Fruit fly (Drosophila melanogaster): Measurements from ENCODE around the gene mei-217.

The mei-217 gene

dm6 chrX:17142940-17143534 lies at the start of gene mei-217, which contains the start of gene mei-218 (continued):
- TF ChIP-seq bsh (GFP tag; optimal IDR thresholded peaks at IDR 0.05) (no peak), CG4404 (GFP tag; IDR thresholded peaks at IDR 0.05) (no peak), Oli (tag; optimal IDR thresholded peaks at IDR 0.05) (no peak), knrl (GFP tag; IDR thresholded peaks at IDR 0.05; ENCODE audit: partially characterized antibody) (peak; percentile 71; the same call in 2 of the 3 replicates), CG9727 (GFP tag; optimal IDR thresholded peaks at IDR 0.05) (no peak), CG12219 (GFP tag; optimal IDR thresholded peaks at IDR 0.05) (no peak), CG18011 (GFP tag; optimal IDR thresholded peaks at IDR 0.05) (no peak), bbx (GFP tag; IDR thresholded peaks at IDR 0.05; ENCODE audit: partially characterized antibody) (peak; percentile 71), crp (GFP tag; optimal IDR thresholded peaks at IDR 0.05) (no peak), dan (GFP tag; IDR thresholded peaks at IDR 0.05) (no peak), tin (GFP tag; optimal IDR thresholded peaks at IDR 0.05) (no peak), Ravus (GFP tag; IDR thresholded peaks at IDR 0.05) (no peak), al (GFP tag; IDR thresholded peaks at IDR 0.05) (no peak), ind (GFP tag; optimal IDR thresholded peaks at IDR 0.05) (no peak), Stat92E (GFP tag; optimal IDR thresholded peaks at IDR 0.05) (no peak), CG10321 (GFP tag; IDR thresholded peaks at IDR 0.05) (no peak), dpn (GFP tag; optimal IDR thresholded peaks at IDR 0.05) (no peak), exex (tag; optimal IDR thresholded peaks at IDR 0.05) (no peak), grn (GFP tag; optimal IDR thresholded peaks at IDR 0.05) (no peak), zen (tag; optimal IDR thresholded peaks at IDR 0.05) (peak; percentile 11), CG1529 (GFP tag; optimal IDR thresholded peaks at IDR 0.05) (no peak), br (optimal IDR thresholded peaks at IDR 0.05) (no peak), gsb-n (tag; optimal IDR thresholded peaks at IDR 0.05) (no peak), CG2199 (GFP tag; IDR thresholded peaks at IDR 0.05) (no peak), CG7271 (tag; optimal IDR thresholded peaks at IDR 0.05) (no peak), Dref (GFP tag; IDR thresholded peaks at IDR 0.05) (peak; percentile 50), Scr (GFP tag; IDR thresholded peaks at IDR 0.05; ENCODE audit: partially characterized antibody) (peak; percentile 79), CG34376 (GFP tag; optimal IDR thresholded peaks at IDR 0.05) (no peak)

DNA sequence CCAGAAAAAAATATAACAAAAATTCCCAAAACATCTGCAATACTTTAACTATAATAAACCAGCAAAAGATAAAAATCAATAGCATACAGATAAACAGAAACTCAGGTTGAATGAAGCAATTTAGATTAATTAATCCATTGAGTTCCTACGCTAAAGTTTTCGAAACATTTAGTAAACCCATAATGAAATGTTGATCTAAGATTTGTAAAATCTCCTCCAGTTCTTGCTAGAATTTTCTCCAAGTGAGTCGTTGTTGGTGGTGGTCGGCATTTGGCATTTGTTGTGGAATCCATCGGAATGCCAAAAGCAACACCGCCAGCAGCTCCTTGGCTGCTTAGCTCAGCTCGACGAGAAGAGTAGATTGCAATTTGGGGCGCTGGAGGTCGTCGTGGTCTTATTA lies 45.4 kb upstream of the mei-217 start:
- TF ChIP-seq sens (GFP tag) (peak; percentile 77), Sry-δ (GFP tag; optimal IDR thresholded peaks at IDR 0.05) (no peak)

DNA sequence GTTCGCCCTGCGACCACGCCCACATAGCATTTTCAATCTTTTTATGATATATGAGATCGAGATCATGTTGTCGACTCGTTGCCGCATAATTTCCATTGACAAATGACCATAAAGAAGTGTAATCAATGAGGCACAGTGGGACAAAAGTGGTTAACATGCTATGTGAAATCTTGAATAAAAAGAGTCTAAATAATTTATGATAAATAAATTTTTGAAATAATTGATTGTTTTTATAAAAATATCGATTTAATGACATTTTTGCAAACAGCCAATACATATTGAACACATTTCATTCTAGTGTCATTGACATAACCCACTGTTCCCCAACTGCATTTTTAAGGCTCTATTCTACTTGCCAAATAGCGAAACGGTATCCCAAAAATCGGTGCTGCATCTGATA lies 44.7 kb upstream of the mei-217 start:
- TF ChIP-seq gem (tag; optimal IDR thresholded peaks at IDR 0.05) = peak; percentile 57
- TF ChIP-seq ind (GFP tag; optimal IDR thresholded peaks at IDR 0.05) = peak; percentile 6
- peak; percentile 6 for TF ChIP-seq bcd (GFP tag; optimal IDR thresholded peaks at IDR 0.05)
- no peak for TF ChIP-seq CG2202 (tag; optimal IDR thresholded peaks at IDR 0.05)
- no peak for TF ChIP-seq tap (tag; optimal IDR thresholded peaks at IDR 0.05)
- TF ChIP-seq dpn (GFP tag; optimal IDR thresholded peaks at IDR 0.05) = peak in 1 of 2 experiments; percentile 13
- TF ChIP-seq wor (GFP tag; IDR thresholded peaks at IDR 0.05) = no peak
- peak; percentile 48 for TF ChIP-seq lab (GFP tag; optimal IDR thresholded peaks at IDR 0.05)
- TF ChIP-seq CG8924 (tag; optimal IDR thresholded peaks at IDR 0.05) = no peak
- peak; percentile 15 for TF ChIP-seq grau (tag; optimal IDR thresholded peaks at IDR 0.05)
- TF ChIP-seq sna (GFP tag; IDR thresholded peaks at IDR 0.05; ENCODE audit: partially characterized antibody) = no peak
- TF ChIP-seq CG10321 (GFP tag; IDR thresholded peaks at IDR 0.05) = no peak
- peak; percentile 40; the same call in 1 of the 2 replicates for TF ChIP-seq Ptx1 (GFP tag; IDR thresholded peaks at IDR 0.05)
- TF ChIP-seq D (optimal IDR thresholded peaks at IDR 0.05) = no peak
- no peak for TF ChIP-seq D (GFP tag; optimal IDR thresholded peaks at IDR 0.05)
- no peak for TF ChIP-seq hkb (optimal IDR thresholded peaks at IDR 0.05)
- peak; percentile 61 for TF ChIP-seq hkb (GFP tag; IDR thresholded peaks at IDR 0.05)
- peak; percentile 6 for TF ChIP-seq sens (GFP tag)
- TF ChIP-seq CG11696 (GFP tag; IDR thresholded peaks at IDR 0.05) = no peak
- TF ChIP-seq HLH3B (GFP tag; IDR thresholded peaks at IDR 0.05) = peak; percentile 29; the same call in 1 of the 2 replicates
- TF ChIP-seq CG7357 (GFP tag; IDR thresholded peaks at IDR 0.05) = no peak
- TF ChIP-seq ase (GFP tag; IDR thresholded peaks at IDR 0.05) = no peak
- no peak for TF ChIP-seq CG31224 (GFP tag; IDR thresholded peaks at IDR 0.05)
- TF ChIP-seq ftz-f1 (GFP tag; optimal IDR thresholded peaks at IDR 0.05) = no peak
